Worm (Caenorhabditis elegans) whole organism, L3 larva: Measurements from ENCODE around the gene lurp-3.

Source experiments
- R02D3.7 ChIP-seq: fragments of 150-350 bp; optimal IDR thresholded peaks from 2 replicates; lab custom pipeline; 2014; ENCODE audit warnings: missing biosample characterization, missing genetic modification characterization
- ama-1 ChIP-seq: fragments of 150-350 bp; optimal IDR thresholded peaks from 2 replicates; lab custom pipeline; 2018
- ceh-16 ChIP-seq: sonication (generic microtip); optimal IDR thresholded peaks from 2 replicates; lab custom pipeline; 2017; ENCODE audit warnings: missing biosample characterization, missing genetic modification characterization
- ceh-28 ChIP-seq: fragments of 150-350 bp; optimal IDR thresholded peaks from 2 replicates; lab custom pipeline; 2014; ENCODE audit warnings: missing biosample characterization, missing genetic modification reagents, missing genetic modification characterization
- daf-12 ChIP-seq: fragments of 150-350 bp; optimal IDR thresholded peaks from 2 replicates; lab custom pipeline; 2014; ENCODE audit warnings: missing biosample characterization, missing genetic modification reagents, missing genetic modification characterization
- egl-27 ChIP-seq: sonication (generic microtip); optimal IDR thresholded peaks from 4 replicates; lab custom pipeline; 2017; ENCODE audit warnings: missing biosample characterization, missing genetic modification reagents, missing genetic modification characterization
- egl-5 ChIP-seq: fragments of 150-350 bp; optimal IDR thresholded peaks from 2 replicates; lab custom pipeline; 2017; ENCODE audit warnings: missing biosample characterization, missing genetic modification reagents, missing genetic modification characterization, inconsistent platforms
- elt-1 ChIP-seq: fragments of 150-350 bp; optimal IDR thresholded peaks from 2 replicates; lab custom pipeline; 2014; ENCODE audit warnings: missing biosample characterization, missing genetic modification characterization
- elt-2 ChIP-seq: sonication (generic microtip); optimal IDR thresholded peaks from 2 replicates; lab custom pipeline; 2016; ENCODE audit warnings: missing genetic modification reagents, mild to moderate bottlenecking, missing genetic modification characterization, missing compliant biosample characterization
- elt-3 ChIP-seq, 3 experiments: fragments of 150-350 bp in 1 of 3; sonication (generic microtip) in 2 of 3; optimal IDR thresholded peaks; 2 replicates in 2 of 3; 4 replicates in 1 of 3; lab custom pipeline; 2014 to 2017; ENCODE audit warnings: missing biosample characterization in 3 of 3, missing genetic modification characterization in 3 of 3
- fkh-2 ChIP-seq: fragments of 150-350 bp; optimal IDR thresholded peaks from 2 replicates; lab custom pipeline; 2014; ENCODE audit warnings: missing biosample characterization, missing genetic modification reagents, missing genetic modification characterization
- fos-1 ChIP-seq: fragments of 150-350 bp; optimal IDR thresholded peaks from 2 replicates; lab custom pipeline; 2014; ENCODE audit warnings: missing biosample characterization, missing genetic modification characterization
- hmg-11 ChIP-seq: sonication (generic microtip); optimal IDR thresholded peaks from 2 replicates; lab custom pipeline; 2016; ENCODE audit warnings: missing genetic modification characterization, missing compliant biosample characterization
- jun-1 ChIP-seq: fragments of 150-350 bp; optimal IDR thresholded peaks from 2 replicates; lab custom pipeline; 2014; ENCODE audit warnings: missing biosample characterization, missing genetic modification reagents, missing genetic modification characterization
- lin-15B ChIP-seq: fragments of 150-350 bp; optimal IDR thresholded peaks from 2 replicates; lab custom pipeline; 2014; ENCODE audit warnings: missing biosample characterization, missing genetic modification characterization
- lin-39 ChIP-seq: fragments of 150-350 bp; optimal IDR thresholded peaks from 2 replicates; lab custom pipeline; 2018; ENCODE audit warnings: missing biosample characterization, missing genetic modification reagents, missing genetic modification characterization
- lsy-12 ChIP-seq: sonication (generic microtip); optimal IDR thresholded peaks from 2 replicates; lab custom pipeline; 2016; ENCODE audit warnings: mild to moderate bottlenecking, missing genetic modification characterization, missing compliant biosample characterization
- mdl-1 ChIP-seq: fragments of 150-350 bp; optimal IDR thresholded peaks from 2 replicates; lab custom pipeline; 2014; ENCODE audit warnings: missing biosample characterization, missing genetic modification characterization
- mml-1 ChIP-seq: fragments of 150-350 bp; sonication (generic microtip); optimal IDR thresholded peaks from 3 replicates; lab custom pipeline; 2014; ENCODE audit warnings: missing biosample characterization, missing genetic modification characterization
- nfya-1 ChIP-seq: sonication (generic microtip); optimal IDR thresholded peaks from 2 replicates; lab custom pipeline; 2017; ENCODE audit warnings: missing genetic modification characterization, mild to moderate bottlenecking, missing compliant biosample characterization, antibody characterized with exemption, moderate library complexity; ENCODE audit not compliant: insufficient read depth
- nhr-11 ChIP-seq: fragments of 150-350 bp; optimal IDR thresholded peaks from 2 replicates; lab custom pipeline; 2014; ENCODE audit warnings: missing biosample characterization, missing genetic modification characterization
- nhr-12 ChIP-seq: fragments of 150-350 bp; optimal IDR thresholded peaks from 2 replicates; lab custom pipeline; 2014; ENCODE audit warnings: missing biosample characterization, missing genetic modification characterization
- nhr-23 ChIP-seq: fragments of 150-350 bp; optimal IDR thresholded peaks from 2 replicates; lab custom pipeline; 2014; ENCODE audit warnings: missing biosample characterization, missing genetic modification reagents, missing genetic modification characterization
- nhr-25 ChIP-seq: sonication (generic microtip); optimal IDR thresholded peaks from 2 replicates; lab custom pipeline; 2017; ENCODE audit warnings: missing biosample characterization, missing genetic modification characterization
- nhr-28 ChIP-seq: fragments of 150-350 bp; optimal IDR thresholded peaks from 2 replicates; lab custom pipeline; 2014; ENCODE audit warnings: missing biosample characterization, missing genetic modification characterization
- nhr-43 ChIP-seq: sonication (generic microtip); optimal IDR thresholded peaks from 2 replicates; lab custom pipeline; 2016; ENCODE audit warnings: mild to moderate bottlenecking, missing genetic modification characterization, missing compliant biosample characterization; ENCODE audit not compliant: poor library complexity, severe bottlenecking
- nhr-67 ChIP-seq: fragments of 150-350 bp; optimal IDR thresholded peaks from 2 replicates; lab custom pipeline; 2014; ENCODE audit warnings: missing biosample characterization, missing genetic modification characterization
- pqm-1 ChIP-seq: fragments of 150-350 bp; optimal IDR thresholded peaks from 2 replicates; lab custom pipeline; 2017; ENCODE audit warnings: missing biosample characterization, missing genetic modification characterization, inconsistent platforms
- sea-2 ChIP-seq: fragments of 150-350 bp; sonication (generic microtip); optimal IDR thresholded peaks from 4 replicates; lab custom pipeline; 2014; ENCODE audit warnings: missing biosample characterization, missing genetic modification reagents, missing genetic modification characterization
- skn-1 ChIP-seq: fragments of 150-350 bp; optimal IDR thresholded peaks from 2 replicates; lab custom pipeline; 2014; ENCODE audit warnings: missing biosample characterization, missing genetic modification characterization
- snpc-4 ChIP-seq: fragments of 150-350 bp; optimal IDR thresholded peaks from 2 replicates; lab custom pipeline; 2014; ENCODE audit warnings: missing biosample characterization, missing genetic modification characterization
- unc-39 ChIP-seq: sonication (generic microtip); optimal IDR thresholded peaks from 4 replicates; lab custom pipeline; 2017; ENCODE audit warnings: missing biosample characterization, missing genetic modification characterization
- zag-1 ChIP-seq: fragments of 150-350 bp; optimal IDR thresholded peaks from 2 replicates; lab custom pipeline; 2014; ENCODE audit warnings: missing biosample characterization, missing genetic modification characterization
- ztf-11 ChIP-seq: fragments of 150-350 bp; optimal IDR thresholded peaks from 2 replicates; lab custom pipeline; 2014; ENCODE audit warnings: missing biosample characterization, missing genetic modification characterization
- ztf-4 ChIP-seq: fragments of 150-350 bp; optimal IDR thresholded peaks from 2 replicates; lab custom pipeline; 2014; ENCODE audit warnings: missing biosample characterization, missing genetic modification characterization

Gene lurp-3

ce11 chrV:13427378-13427777 is 28.2 kb upstream of the lurp-3 start:
- TF ChIP-seq nhr-23 (tag; lab: Kevin White, UChicago) (no peak), nhr-43 (tag; lab: Kevin White, UChicago) (no peak), nfya-1 (no peak), ceh-16 (tag; lab: Kevin White, UChicago) (no peak), ceh-28 (tag; lab: Kevin White, UChicago) (no peak), nhr-11 (tag; lab: Kevin White, UChicago) (no peak), egl-5 (tag; lab: Kevin White, UChicago) (no peak), ama-1 (lab: Kevin White, UChicago) (no peak), jun-1 (no peak), elt-1 (tag; lab: Kevin White, UChicago) (no peak), nhr-25 (tag; lab: Kevin White, UChicago) (no peak), ztf-11 (no peak), fkh-2 (no peak), lin-15B (tag; lab: Kevin White, UChicago) (no peak), egl-27 (tag; lab: Kevin White, UChicago) (no peak), zag-1 (tag; lab: Kevin White, UChicago) (no peak), unc-39 (tag; lab: Kevin White, UChicago) (no peak), sea-2 (GFP tag; lab: Kevin White, UChicago) (no peak)

ce11 chrV:13428660-13429059 is 26.9 kb upstream of the lurp-3 start, which contains the start of gene srd-19:
srd-19 (minus strand) TSS chrV:13428760.
- TF ChIP-seq fos-1 = no peak
- TF ChIP-seq elt-1 (tag; lab: Kevin White, UChicago) = no peak
- TF ChIP-seq elt-2 = no peak
- TF ChIP-seq nhr-23 (tag; lab: Kevin White, UChicago) = no peak
- no peak for TF ChIP-seq nhr-12 (tag; lab: Kevin White, UChicago)
- no peak for TF ChIP-seq ztf-11
- TF ChIP-seq unc-39 (tag; lab: Kevin White, UChicago) = no peak
- TF ChIP-seq skn-1 (tag; lab: Kevin White, UChicago) = no peak
- TF ChIP-seq hmg-11 (tag; lab: Kevin White, UChicago) = no peak
- TF ChIP-seq R02D3.7 (tag; lab: Kevin White, UChicago) = no peak
- TF ChIP-seq mdl-1 (tag; lab: Kevin White, UChicago) = no peak
- TF ChIP-seq mml-1 = no peak
- no peak for TF ChIP-seq jun-1
- TF ChIP-seq lsy-12 (tag; lab: Kevin White, UChicago) = no peak
- no peak for TF ChIP-seq lin-39 (tag; lab: Kevin White, UChicago)
- TF ChIP-seq daf-12 (tag; lab: Kevin White, UChicago) = no peak
- no peak for TF ChIP-seq snpc-4 (tag; lab: Kevin White, UChicago)
- no peak for TF ChIP-seq ztf-4 (tag; lab: Kevin White, UChicago)

DNA sequence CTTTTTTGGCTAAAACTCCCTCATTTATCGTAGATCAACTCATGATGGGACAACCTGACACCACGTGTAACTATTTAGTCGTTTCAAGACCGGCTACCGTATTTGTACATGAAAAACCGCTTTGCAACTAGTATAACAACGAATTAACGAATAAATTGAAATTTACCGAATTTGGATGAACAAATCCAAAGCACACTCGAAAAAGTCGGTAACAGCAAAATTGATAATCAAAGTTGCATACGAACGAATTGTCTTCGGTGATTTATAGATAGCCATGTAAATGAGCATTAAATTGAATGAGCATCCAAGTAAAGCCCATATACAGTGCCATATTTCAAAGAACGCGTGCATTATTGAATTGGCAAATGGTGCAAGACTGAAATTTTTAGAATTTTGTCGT is 23.2 kb upstream of the lurp-3 start, which contains the start of gene srd-17:
TSS of gene srd-17 (minus strand) at position 351 of the 400 bp plus-strand sequence.
- no peak for TF ChIP-seq nfya-1
- TF ChIP-seq elt-3 (tag; optimal IDR thresholded peaks at IDR 0.05; lab: Kevin White, UChicago) = no peak
- TF ChIP-seq unc-39 (tag; lab: Kevin White, UChicago) = no peak
- no peak for TF ChIP-seq jun-1
- no peak for TF ChIP-seq snpc-4 (tag; lab: Kevin White, UChicago)
- no peak for TF ChIP-seq elt-1 (tag; lab: Kevin White, UChicago)
- TF ChIP-seq ceh-28 (tag; lab: Kevin White, UChicago) = no peak
- TF ChIP-seq nhr-11 (tag; lab: Kevin White, UChicago) = no peak
- TF ChIP-seq egl-5 (tag; lab: Kevin White, UChicago) = no peak
- no peak for TF ChIP-seq lin-15B (tag; lab: Kevin White, UChicago)
- TF ChIP-seq sea-2 (GFP tag; lab: Kevin White, UChicago) = no peak
- no peak for TF ChIP-seq nhr-23 (tag; lab: Kevin White, UChicago)

DNA sequence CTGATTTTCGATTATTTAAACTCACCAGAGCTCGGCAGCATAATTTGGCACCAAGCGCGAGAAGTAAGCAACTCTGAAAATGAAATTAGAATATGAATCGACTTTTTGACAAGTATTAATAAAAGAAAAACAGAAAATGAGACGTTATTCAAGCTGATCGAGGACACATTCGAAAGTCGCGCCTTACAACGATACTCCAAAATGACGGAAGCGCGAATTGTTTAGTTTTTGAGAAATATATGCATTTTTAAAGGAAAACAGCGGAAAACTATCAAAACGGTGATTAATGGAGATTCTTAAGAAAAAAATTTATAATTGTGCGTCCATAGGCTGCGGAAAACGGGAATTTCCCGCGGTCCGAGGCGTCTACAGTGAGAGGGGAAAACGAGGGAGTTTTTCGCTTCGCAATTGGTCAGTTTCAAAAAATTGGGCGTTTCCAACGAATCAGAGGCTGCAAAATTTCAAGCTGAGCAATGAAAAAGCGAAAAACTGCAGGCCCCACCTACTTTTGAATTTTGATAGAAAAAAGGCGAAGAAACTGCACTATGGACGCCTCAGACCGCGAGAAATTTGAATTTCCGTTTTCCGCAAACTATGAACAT is 18.0 kb upstream of the lurp-3 start, which contains the start of gene mes-4:
TSS of gene mes-4 (minus strand) at position 73 of the 602 bp plus-strand sequence.
- no peak for TF ChIP-seq sea-2 (GFP tag; lab: Kevin White, UChicago)
- TF ChIP-seq mml-1 = no peak
- TF ChIP-seq nhr-28 = no peak
- TF ChIP-seq nfya-1 = peak; percentile 91
- TF ChIP-seq jun-1 = no peak
- TF ChIP-seq elt-2 = no peak
- peak; percentile 38 for TF ChIP-seq lin-15B (tag; lab: Kevin White, UChicago)
- no peak for TF ChIP-seq egl-5 (tag; lab: Kevin White, UChicago)
- no peak for TF ChIP-seq fkh-2
- no peak for TF ChIP-seq nhr-23 (tag; lab: Kevin White, UChicago)
- TF ChIP-seq nhr-67 = no peak
- TF ChIP-seq pqm-1 (tag; lab: Kevin White, UChicago) = no peak
- TF ChIP-seq R02D3.7 (tag; lab: Kevin White, UChicago) = no peak
